Worm (Caenorhabditis elegans): ENCODE results near the gene C34D10.1.
A peak's percentile ranks its signal among the peaks of the same experiment; 100 is the strongest.

Gene C34D10.1

ce11 chrX:8057791-8058270 is 28.6 kb downstream of the C34D10.1 start, which contains the start of gene dim-1:
Gene dim-1, minus strand, starts transcription at chrX:8058220.
- no peak for TF ChIP-seq lsy-2 (tag; optimal IDR thresholded peaks at IDR 0.05)
- peak; percentile 89 for TF ChIP-seq aha-1 (tag)

DNA sequence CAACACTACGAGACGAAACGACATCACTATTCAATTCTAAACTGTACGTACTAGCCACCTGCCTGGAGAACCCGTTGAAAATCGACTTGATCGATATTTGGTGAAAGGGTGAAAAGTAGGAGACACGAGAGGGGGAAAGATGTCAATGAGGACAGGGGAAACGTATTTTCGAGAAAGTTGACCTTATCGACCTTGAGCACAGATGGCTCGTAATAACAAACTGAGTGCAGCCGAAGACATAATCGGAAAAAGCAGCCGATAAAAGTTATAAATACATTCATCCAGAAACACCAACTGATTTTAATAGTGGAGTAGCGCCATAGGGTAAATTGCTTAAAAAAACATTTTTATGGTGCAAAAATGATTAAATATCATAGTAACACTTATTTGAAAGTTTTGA is 30.7 kb downstream of the C34D10.1 start:
- TF ChIP-seq ceh-20 (GFP tag; IDR thresholded peaks at IDR 0.05) (no peak), ztf-7 (tag; optimal IDR thresholded peaks at IDR 0.05) (no peak), madf-9 (GFP tag; conservative IDR thresholded peaks at IDR 0.05) (no peak), pha-4 (GFP tag; IDR thresholded peaks at IDR 0.05) (no peak), pha-4 (tag; optimal IDR thresholded peaks at IDR 0.05) (no peak), unc-62 (GFP tag; optimal IDR thresholded peaks at IDR 0.05 in 1 of 2) (peak in 1 of 2 experiments; percentile 69), unc-62 (tag; optimal IDR thresholded peaks at IDR 0.05) (no peak)

- TF ChIP-seq tag-97 (GFP tag; IDR thresholded peaks at IDR 0.05) (no peak), egl-43 (GFP tag; IDR thresholded peaks at IDR 0.05) (no peak), hlh-11 (tag; optimal IDR thresholded peaks at IDR 0.05) (no peak), pqm-1 (tag; optimal IDR thresholded peaks at IDR 0.05) (peak; percentile 28), php-3 (GFP tag; IDR thresholded peaks at IDR 0.05) (peak; percentile 49; the same call in 1 of the 2 replicates), dve-1 (tag; optimal IDR thresholded peaks at IDR 0.05; ENCODE audit: insufficient read depth) (peak; percentile 22)
Observed at ce11 chrX:8060823-8061222, 31.5 kb downstream of the C34D10.1 start, which contains the start of gene C18A11.3. Gene C18A11.3, plus strand, starts transcription at chrX:8061123.

ce11 chrX:8067268-8067667 is 38.0 kb downstream of the C34D10.1 start, which contains the start of gene C18A11.2:
Gene C18A11.2, plus strand, starts transcription at chrX:8067568.
- TF ChIP-seq F44E2.7 (GFP tag; IDR thresholded peaks at IDR 0.05) (no peak), lin-29 (GFP tag; IDR thresholded peaks at IDR 0.05) (no peak), lin-39 (tag; optimal IDR thresholded peaks at IDR 0.05) (no peak), nhr-10 (tag; optimal IDR thresholded peaks at IDR 0.05) (no peak), mxl-2 (GFP tag; conservative IDR thresholded peaks at IDR 0.05) (no peak), ceh-32 (tag; optimal IDR thresholded peaks at IDR 0.05; ENCODE audit: poor library complexity) (no peak), mep-1 (tag; optimal IDR thresholded peaks at IDR 0.05) (no peak), nhr-237 (tag; optimal IDR thresholded peaks at IDR 0.05) (no peak), dpl-1 (GFP tag; optimal IDR thresholded peaks at IDR 0.05) (no peak), Y105C5A.15 (GFP tag; IDR thresholded peaks at IDR 0.05) (no peak), ceh-62 (tag; optimal IDR thresholded peaks at IDR 0.05) (no peak)

DNA sequence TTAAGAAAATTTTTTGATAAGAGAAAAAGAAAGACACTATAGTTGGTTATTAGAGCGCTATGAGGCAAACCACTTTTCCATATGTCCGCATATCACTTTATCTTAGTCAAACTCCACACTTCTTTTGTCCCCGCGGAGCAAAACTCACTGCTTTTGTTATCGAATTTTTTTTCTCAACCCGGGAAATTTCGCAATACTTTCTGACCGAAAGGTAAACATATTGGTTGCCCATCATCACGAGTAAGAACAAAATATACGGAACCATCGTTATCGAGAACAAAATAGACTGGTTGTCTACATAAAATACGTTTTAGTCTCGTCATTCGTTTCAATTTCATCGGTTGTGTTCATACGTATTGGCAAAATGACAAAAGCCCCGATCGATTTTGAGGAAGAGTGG is 40.0 kb downstream of the C34D10.1 start, which contains the start of gene C18A11.1:
Gene C18A11.1, plus strand, starts transcription at position 36 of the 400 bp plus-strand sequence.
- TF ChIP-seq unc-62 (GFP tag; optimal IDR thresholded peaks at IDR 0.05 in 1 of 2), result peak in 1 of 2 experiments; percentile 22
- TF ChIP-seq unc-62 (tag; optimal IDR thresholded peaks at IDR 0.05), result no peak
- TF ChIP-seq php-3 (GFP tag; IDR thresholded peaks at IDR 0.05), result 0 out of 2 replicates have a peak, but pooled peaks have one; percentile 7
- TF ChIP-seq pqm-1 (tag; optimal IDR thresholded peaks at IDR 0.05), result peak; percentile 29
- no peak for TF ChIP-seq nhr-237 (tag; optimal IDR thresholded peaks at IDR 0.05)
- TF ChIP-seq dmd-6 (GFP tag; IDR thresholded peaks at IDR 0.05), result peak; percentile 72
- TF ChIP-seq Y75B8A.6 (GFP tag; IDR thresholded peaks at IDR 0.05), result no peak
- TF ChIP-seq nhr-10 (tag; optimal IDR thresholded peaks at IDR 0.05), result no peak
- peak; percentile 54 for TF ChIP-seq hlh-30 (tag; optimal IDR thresholded peaks at IDR 0.05; ENCODE audit: insufficient read depth)
- TF ChIP-seq pha-4 (GFP tag; IDR thresholded peaks at IDR 0.05), result no peak
- peak; percentile 39 for TF ChIP-seq pha-4 (tag; optimal IDR thresholded peaks at IDR 0.05)
- peak; percentile 54 for TF ChIP-seq mep-1 (tag; optimal IDR thresholded peaks at IDR 0.05)
- TF ChIP-seq jun-1 (tag; optimal IDR thresholded peaks at IDR 0.05), result no peak
- peak in 1 of 2 experiments; percentile 13 for TF ChIP-seq mdl-1 (tag; optimal IDR thresholded peaks at IDR 0.05)
- no peak for TF ChIP-seq ceh-20 (GFP tag; IDR thresholded peaks at IDR 0.05)
- peak; percentile 38 for TF ChIP-seq T20F7.1 (GFP tag; optimal IDR thresholded peaks at IDR 0.05)
- TF ChIP-seq nhr-28 (tag; optimal IDR thresholded peaks at IDR 0.05), result peak; percentile 84
- TF ChIP-seq F49E8.2 (tag; optimal IDR thresholded peaks at IDR 0.05; ENCODE audit: borderline replicate concordance), result no peak
- TF ChIP-seq hlh-11 (tag; optimal IDR thresholded peaks at IDR 0.05), result peak; percentile 80
- no peak for TF ChIP-seq cey-2 (tag; optimal IDR thresholded peaks at IDR 0.05; ENCODE audit: borderline replicate concordance, insufficient read depth)
- TF ChIP-seq nhr-77 (tag; optimal IDR thresholded peaks at IDR 0.05), result peak; percentile 74
- no peak for TF ChIP-seq fos-1 (tag; optimal IDR thresholded peaks at IDR 0.05)
- peak; percentile 75 for TF ChIP-seq dve-1 (tag; optimal IDR thresholded peaks at IDR 0.05; ENCODE audit: insufficient read depth)
- TF ChIP-seq lin-1 (GFP tag; IDR thresholded peaks at IDR 0.05), result 0 out of 2 replicates have a peak, but pooled peaks have one; percentile 31
- peak; percentile 11 for TF ChIP-seq ceh-28 (tag; optimal IDR thresholded peaks at IDR 0.05)
- peak; percentile 25 for TF ChIP-seq nhr-102 (tag; optimal IDR thresholded peaks at IDR 0.05)
- TF ChIP-seq ctbp-1 (GFP tag; IDR thresholded peaks at IDR 0.05), result no peak
- TF ChIP-seq nhr-48 (tag; optimal IDR thresholded peaks at IDR 0.05), result peak; percentile 54
